Fruit fly (Drosophila melanogaster): ENCODE results near the gene CG15459.

DNA sequence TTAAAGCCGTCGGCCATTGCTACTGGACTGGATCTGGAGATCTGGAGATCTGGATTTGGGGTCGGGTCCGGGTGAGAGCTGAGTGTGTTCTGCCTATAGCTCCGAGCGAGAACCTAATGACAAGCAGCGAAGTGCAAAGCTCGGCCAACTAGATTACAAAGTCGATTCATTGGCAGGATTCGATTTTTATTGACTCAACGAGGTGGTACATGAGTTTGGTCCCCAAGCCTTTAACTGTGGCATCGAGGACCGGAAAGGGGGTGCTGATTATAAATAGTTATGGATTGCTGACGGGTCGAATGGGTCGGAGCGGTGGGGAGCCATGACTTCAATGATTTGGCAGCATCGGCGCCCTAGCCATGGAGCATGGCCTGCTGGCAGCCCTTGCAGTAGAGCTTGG lies at the start of gene CG15459:
- TF ChIP-seq br (GFP tag; optimal IDR thresholded peaks at IDR 0.05) (no peak), Abd-B (GFP tag; optimal IDR thresholded peaks at IDR 0.05) (no peak), pan (optimal IDR thresholded peaks at IDR 0.05) (no peak), Hr78 (GFP tag; optimal IDR thresholded peaks at IDR 0.05) (no peak), dl (GFP tag; optimal IDR thresholded peaks at IDR 0.05; ENCODE audit: insufficient read depth in 1 of 2, partially characterized antibody in 2 of 2) (no peak), sage (GFP tag; optimal IDR thresholded peaks at IDR 0.05) (no peak), psq (GFP tag; optimal IDR thresholded peaks at IDR 0.05) (no peak), Rel (GFP tag; optimal IDR thresholded peaks at IDR 0.05) (no peak), Rel (tag; optimal IDR thresholded peaks at IDR 0.05) (no peak), Myc (optimal IDR thresholded peaks at IDR 0.05) (no peak), fru (GFP tag; optimal IDR thresholded peaks at IDR 0.05) (no peak), Dfd (GFP tag; optimal IDR thresholded peaks at IDR 0.05) (no peak), OdsH (GFP tag; optimal IDR thresholded peaks at IDR 0.05) (no peak)

All from whole organism, wandering third instar larva.